Worm (Caenorhabditis elegans) whole organism, L1 larva: ENCODE measurements around the gene dsl-7.

Experiments used
- C04F5.9 ChIP-seq: sonication (generic microtip); optimal IDR thresholded peaks from 2 replicates; lab custom pipeline; 2016; ENCODE audit warnings: missing genetic modification characterization, missing compliant biosample characterization
- F16B12.6 ChIP-seq: fragments of 150-350 bp; optimal IDR thresholded peaks from 2 replicates; lab custom pipeline; 2014; ENCODE audit warnings: missing biosample characterization, missing genetic modification characterization
- Y116A8C.19 ChIP-seq: sonication (generic microtip); optimal IDR thresholded peaks from 2 replicates; lab custom pipeline; 2016; ENCODE audit warnings: missing compliant biosample characterization, missing genetic modification characterization, borderline replicate concordance
- aha-1 ChIP-seq: fragments of 150-350 bp; optimal IDR thresholded peaks from 2 replicates; lab custom pipeline; 2014; ENCODE audit warnings: missing biosample characterization, missing genetic modification characterization
- aly-2 ChIP-seq: fragments of 150-350 bp; optimal IDR thresholded peaks from 2 replicates; lab custom pipeline; 2014; ENCODE audit warnings: missing biosample characterization, missing genetic modification characterization
- blmp-1 ChIP-seq: fragments of 150-350 bp; optimal IDR thresholded peaks from 2 replicates; lab custom pipeline; 2014; ENCODE audit warnings: missing biosample characterization, missing genetic modification characterization
- ceh-63 ChIP-seq: fragments of 200-800 bp; sonication (Bioruptor generic); optimal IDR thresholded peaks from 2 replicates; lab custom pipeline; 2018; ENCODE audit warnings: mild to moderate bottlenecking, missing genetic modification characterization, missing compliant biosample characterization
- ceh-88 ChIP-seq: fragments of 200-800 bp; sonication (Bioruptor generic); IDR thresholded peaks from 2 replicates; pipeline ENCODE4 v1.3.6; 2022; ENCODE audit warnings: missing genetic modification characterization, missing compliant biosample characterization
- ceh-90 ChIP-seq: sonication (generic microtip); optimal IDR thresholded peaks from 2 replicates; lab custom pipeline; 2016; ENCODE audit warnings: missing genetic modification characterization, missing compliant biosample characterization
- ces-1 ChIP-seq: fragments of 150-350 bp; optimal IDR thresholded peaks from 2 replicates; lab custom pipeline; 2014; ENCODE audit warnings: missing biosample characterization, missing genetic modification reagents, missing genetic modification characterization
- dpl-1 ChIP-seq, 3 experiments: fragments of 150-350 bp in 2 of 3; sonication (generic microtip) in 1 of 3; optimal IDR thresholded peaks; 2 replicates each; lab custom pipeline; 2014 to 2017; ENCODE audit warnings: missing biosample characterization in 3 of 3, missing genetic modification characterization in 3 of 3, missing genetic modification reagents in 3 of 3
- efl-3 ChIP-seq: fragments of 200-800 bp; sonication (Bioruptor generic); optimal IDR thresholded peaks from 2 replicates; lab custom pipeline; 2018; ENCODE audit warnings: mild to moderate bottlenecking, missing genetic modification characterization, missing compliant biosample characterization
- egl-13 ChIP-seq: sonication (generic microtip); optimal IDR thresholded peaks from 2 replicates; lab custom pipeline; 2016; ENCODE audit warnings: missing genotype, missing genetic modification reagents, missing genetic modification characterization, missing compliant biosample characterization
- ets-5 ChIP-seq: fragments of 200-800 bp; sonication (Bioruptor generic); IDR thresholded peaks from 2 replicates; pipeline ENCODE4 v1.3.6; 2022; ENCODE audit warnings: missing genetic modification characterization, missing compliant biosample characterization
- fkh-10 ChIP-seq: sonication (generic microtip); optimal IDR thresholded peaks from 2 replicates; lab custom pipeline; 2017; ENCODE audit warnings: missing biosample characterization, missing genetic modification reagents, missing genetic modification characterization
- fkh-4 ChIP-seq: sonication (generic microtip); optimal IDR thresholded peaks from 2 replicates; lab custom pipeline; 2016; ENCODE audit warnings: missing compliant biosample characterization, missing genetic modification characterization, borderline replicate concordance
- fos-1 ChIP-seq: fragments of 150-350 bp; optimal IDR thresholded peaks from 2 replicates; lab custom pipeline; 2014; ENCODE audit warnings: missing biosample characterization, missing genetic modification characterization
- grh-1 ChIP-seq: fragments of 200-800 bp; sonication (Bioruptor generic); IDR thresholded peaks from 2 replicates; pipeline ENCODE4 v1.3.6; 2022; ENCODE audit warnings: missing genetic modification reagents, missing genetic modification characterization, missing compliant biosample characterization
- hlh-17 ChIP-seq: fragments of 200-800 bp; sonication (Bioruptor generic); optimal IDR thresholded peaks from 2 replicates; lab custom pipeline; 2018; ENCODE audit warnings: missing genetic modification characterization, mild to moderate bottlenecking, missing compliant biosample characterization, moderate library complexity, borderline replicate concordance
- hlh-4 ChIP-seq: sonication (generic microtip); optimal IDR thresholded peaks from 2 replicates; lab custom pipeline; 2016; ENCODE audit warnings: mild to moderate bottlenecking, missing genetic modification characterization, missing compliant biosample characterization
- lin-35 ChIP-seq, 2 experiments: fragments of 150-350 bp; optimal IDR thresholded peaks; 2 replicates each; lab custom pipeline; 2014; ENCODE audit warnings: missing biosample characterization in 2 of 2, missing genetic modification characterization in 2 of 2, missing genetic modification reagents in 2 of 2
- lsy-2 ChIP-seq, 2 experiments: fragments of 150-350 bp; optimal IDR thresholded peaks; 2 replicates each; lab custom pipeline; 2014; ENCODE audit warnings: missing biosample characterization in 2 of 2, missing genetic modification characterization in 2 of 2
- mep-1 ChIP-seq: fragments of 150-350 bp; optimal IDR thresholded peaks from 2 replicates; lab custom pipeline; 2014; ENCODE audit warnings: missing biosample characterization, missing genetic modification characterization
- nhr-237 ChIP-seq: fragments of 150-350 bp; optimal IDR thresholded peaks from 2 replicates; lab custom pipeline; 2014; ENCODE audit warnings: missing biosample characterization, missing genetic modification characterization
- nhr-28 ChIP-seq: fragments of 150-350 bp; optimal IDR thresholded peaks from 2 replicates; lab custom pipeline; 2014; ENCODE audit warnings: missing biosample characterization, missing genetic modification characterization
- nhr-47 ChIP-seq: sonication (generic microtip); optimal IDR thresholded peaks from 2 replicates; lab custom pipeline; 2016; ENCODE audit warnings: mild to moderate bottlenecking, missing genetic modification characterization, moderate library complexity, missing compliant biosample characterization
- nhr-71 ChIP-seq: sonication (generic microtip); optimal IDR thresholded peaks from 2 replicates; lab custom pipeline; 2016; ENCODE audit warnings: mild to moderate bottlenecking, missing genetic modification characterization, moderate library complexity, missing compliant biosample characterization
- nhr-76 ChIP-seq: sonication (generic microtip); optimal IDR thresholded peaks from 2 replicates; lab custom pipeline; 2017; ENCODE audit warnings: missing biosample characterization, missing genetic modification characterization
- nhr-77 ChIP-seq: fragments of 150-350 bp; optimal IDR thresholded peaks from 2 replicates; lab custom pipeline; 2014; ENCODE audit warnings: missing biosample characterization, missing genetic modification characterization
- nhr-84 ChIP-seq: sonication (generic microtip); optimal IDR thresholded peaks from 2 replicates; lab custom pipeline; 2017; ENCODE audit warnings: missing biosample characterization, missing genetic modification characterization
- nhr-90 ChIP-seq: sonication (generic microtip); optimal IDR thresholded peaks from 2 replicates; lab custom pipeline; 2016; ENCODE audit warnings: mild to moderate bottlenecking, missing genetic modification characterization, missing compliant biosample characterization; ENCODE audit not compliant: poor library complexity
- rnt-1 ChIP-seq: sonication (generic microtip); optimal IDR thresholded peaks from 2 replicates; lab custom pipeline; 2016; ENCODE audit warnings: mild to moderate bottlenecking, missing genetic modification characterization, moderate library complexity, missing compliant biosample characterization
- snpc-4 ChIP-seq: fragments of 150-350 bp; optimal IDR thresholded peaks from 2 replicates; lab custom pipeline; 2014; ENCODE audit warnings: missing biosample characterization, missing genetic modification characterization
- snu-23 ChIP-seq: sonication (generic microtip); optimal IDR thresholded peaks from 2 replicates; lab custom pipeline; 2016; ENCODE audit warnings: missing genetic modification characterization, missing compliant biosample characterization
- sox-4 ChIP-seq: sonication (generic microtip); optimal IDR thresholded peaks from 2 replicates; lab custom pipeline; 2016; ENCODE audit warnings: missing genetic modification characterization, missing compliant biosample characterization
- tbx-2 ChIP-seq: sonication (generic microtip); optimal IDR thresholded peaks from 2 replicates; lab custom pipeline; 2016; ENCODE audit warnings: missing genetic modification characterization, missing compliant biosample characterization
- unc-130 ChIP-seq: fragments of 150-350 bp; optimal IDR thresholded peaks from 2 replicates; lab custom pipeline; 2017; ENCODE audit warnings: missing biosample characterization, missing genetic modification characterization, inconsistent platforms
- vab-15 ChIP-seq: sonication (generic microtip); optimal IDR thresholded peaks from 2 replicates; lab custom pipeline; 2017; ENCODE audit warnings: missing genotype, mild to moderate bottlenecking, missing genetic modification characterization, missing compliant biosample characterization
- xbp-1 ChIP-seq: sonication (generic microtip); optimal IDR thresholded peaks from 2 replicates; lab custom pipeline; 2016; ENCODE audit warnings: missing genetic modification characterization, missing compliant biosample characterization
- zag-1 ChIP-seq: fragments of 150-350 bp; optimal IDR thresholded peaks from 2 replicates; lab custom pipeline; 2014; ENCODE audit warnings: missing biosample characterization, missing genetic modification characterization
- zip-4 ChIP-seq: fragments of 200-800 bp; sonication (Bioruptor generic); optimal IDR thresholded peaks from 2 replicates; lab custom pipeline; 2018; ENCODE audit warnings: mild to moderate bottlenecking, missing genetic modification characterization, moderate library complexity, missing compliant biosample characterization
- ztf-4 ChIP-seq: fragments of 150-350 bp; optimal IDR thresholded peaks from 2 replicates; lab custom pipeline; 2014; ENCODE audit warnings: missing biosample characterization, missing genetic modification characterization

dsl-7 gene

DNA sequence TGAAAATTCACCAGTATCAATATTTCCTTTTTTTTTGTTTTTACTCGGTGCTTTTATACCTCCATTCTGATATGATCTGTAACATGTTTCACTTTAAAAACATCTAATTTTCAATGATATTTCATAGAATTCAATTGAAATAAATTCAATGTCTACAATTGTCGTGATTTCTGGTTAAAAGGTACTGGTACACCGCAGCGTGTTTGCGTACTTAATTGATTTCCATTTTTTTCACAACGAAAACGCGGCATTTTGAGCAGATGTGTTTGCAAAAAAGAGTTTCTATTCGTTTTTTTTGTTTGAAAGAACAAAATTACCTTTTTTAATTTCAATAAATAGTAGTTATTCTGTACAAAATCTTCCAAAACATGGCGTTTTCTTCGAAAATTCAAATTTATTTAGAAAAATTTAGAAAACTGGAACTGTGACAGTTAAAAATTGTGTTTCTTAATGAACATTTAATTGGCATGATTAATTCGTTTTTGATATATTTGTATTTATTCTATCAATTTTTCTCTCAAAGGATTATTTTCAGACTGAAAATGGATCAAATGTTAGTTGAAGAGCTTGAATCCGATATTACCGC lies 22.3 kb upstream of the dsl-7 start, which contains the start of gene pnn-1 (continued):
- TF ChIP-seq nhr-77 (tag; lab: Kevin White, UChicago) (no peak), vab-15 (no peak), grh-1 (GFP tag; lab: Robert Waterston, UW) (no peak), efl-3 (GFP tag; lab: Kevin White, UChicago) (no peak), ceh-63 (no peak), ztf-4 (no peak), nhr-47 (tag; lab: Kevin White, UChicago) (peak; percentile 37), aha-1 (tag; lab: Kevin White, UChicago) (no peak), ces-1 (GFP tag; lab: Kevin White, UChicago) (no peak), nhr-28 (no peak), nhr-90 (tag; lab: Kevin White, UChicago) (no peak), fkh-4 (tag; lab: Kevin White, UChicago) (no peak), xbp-1 (tag; lab: Kevin White, UChicago) (peak; percentile 31), blmp-1 (peak; percentile 41), mep-1 (tag; lab: Kevin White, UChicago) (peak; percentile 58), hlh-4 (tag; lab: Kevin White, UChicago) (no peak), aly-2 (tag; lab: Kevin White, UChicago) (no peak), C04F5.9 (no peak), nhr-84 (tag; lab: Kevin White, UChicago) (no peak), lsy-2 (tag; optimal IDR thresholded peaks at IDR 0.05; lab: Kevin White, UChicago) (peak; percentile 71 to 86), snpc-4 (tag; lab: Kevin White, UChicago) (no peak), snu-23 (GFP tag; lab: Kevin White, UChicago) (peak; percentile 45), ceh-90 (tag; lab: Kevin White, UChicago) (no peak), ets-5 (GFP tag; lab: Robert Waterston, UW) (no peak), hlh-17 (GFP tag; lab: Kevin White, UChicago) (no peak), rnt-1 (no peak), ceh-88 (no peak), nhr-237 (tag; lab: Kevin White, UChicago) (no peak), tbx-2 (tag; lab: Kevin White, UChicago) (peak; percentile 12), dpl-1 (GFP tag; optimal IDR thresholded peaks at IDR 0.05; lab: Kevin White, UChicago) (peak; percentile 29 to 69 (median 63)), fos-1 (tag; lab: Kevin White, UChicago) (no peak), fkh-10 (no peak), F16B12.6 (tag; lab: Kevin White, UChicago) (peak; percentile 87), egl-13 (tag; lab: Kevin White, UChicago) (no peak), unc-130 (tag; lab: Kevin White, UChicago) (no peak), nhr-71 (tag; lab: Kevin White, UChicago) (peak; percentile 44), zip-4 (GFP tag; lab: Kevin White, UChicago) (no peak)
- TF ChIP-seq, all 84 proteins: peak for 14

DNA sequence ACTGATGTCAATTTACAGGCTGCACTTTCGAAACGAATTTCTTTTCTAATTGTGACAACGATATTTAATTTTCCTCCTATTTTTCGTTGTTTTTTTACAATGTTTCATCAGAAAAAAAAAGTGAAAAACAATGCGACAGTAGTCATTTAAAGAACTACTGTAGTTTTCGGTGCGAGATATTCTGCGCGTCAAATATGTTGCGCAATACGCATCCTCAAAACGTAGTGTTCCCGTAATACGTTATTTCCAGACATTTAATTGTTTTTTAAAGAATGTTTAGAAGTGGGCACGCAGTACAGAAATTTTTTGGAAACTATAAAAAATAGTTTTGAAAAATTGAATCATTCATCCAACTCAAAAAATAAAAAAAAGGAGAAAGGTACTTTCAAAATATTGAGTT lies 18.9 kb upstream of the dsl-7 start:
- no peak for TF ChIP-seq nhr-76 (tag; lab: Kevin White, UChicago)
- no peak for TF ChIP-seq egl-13 (tag; lab: Kevin White, UChicago)
- TF ChIP-seq lin-35 (GFP tag; optimal IDR thresholded peaks at IDR 0.05; lab: Kevin White, UChicago): no peak
- TF ChIP-seq Y116A8C.19 (tag; lab: Kevin White, UChicago): no peak
- no peak for TF ChIP-seq ceh-90 (tag; lab: Kevin White, UChicago)

DNA sequence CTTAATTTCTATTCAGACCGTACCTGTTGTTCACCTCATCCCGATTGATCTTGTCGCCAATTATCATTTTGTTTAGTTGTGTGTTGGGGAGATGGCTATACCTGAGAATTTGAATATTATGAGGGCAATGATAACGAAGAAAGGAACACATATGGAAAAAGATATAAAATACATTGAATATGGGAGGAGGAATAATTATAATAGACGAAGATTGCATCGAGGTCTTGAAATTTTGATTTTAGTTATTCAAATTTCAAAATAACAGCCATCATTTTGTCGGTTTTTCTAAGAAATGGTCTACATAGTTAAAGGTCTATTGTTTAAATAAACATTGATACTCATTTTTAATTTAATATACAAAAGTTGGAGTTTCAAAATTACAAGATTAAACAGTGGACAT lies 5.9 kb upstream of the dsl-7 start, which contains the start of gene shw-3:
shw-3 (minus strand) TSS at position 101 of the 400 bp plus-strand sequence.
- TF ChIP-seq nhr-84 (tag; lab: Kevin White, UChicago) (no peak), sox-4 (no peak), zag-1 (tag; lab: Kevin White, UChicago) (no peak)
